Worm (Caenorhabditis elegans) whole organism, L2 larva: ENCODE measurements around the gene C56C10.6.

ENCODE experiments used
- alr-1 ChIP-seq: fragments of 150-350 bp; optimal IDR thresholded peaks from 2 replicates; lab custom pipeline; 2014; ENCODE audit warnings: missing biosample characterization, missing genetic modification characterization
- elt-3 ChIP-seq: sonication (generic microtip); optimal IDR thresholded peaks from 2 replicates; lab custom pipeline; 2017; ENCODE audit warnings: missing biosample characterization, missing genetic modification characterization
- fos-1 ChIP-seq: fragments of 150-350 bp; optimal IDR thresholded peaks from 2 replicates; lab custom pipeline; 2014; ENCODE audit warnings: missing biosample characterization, missing genetic modification characterization
- gmeb-1 ChIP-seq: fragments of 150-350 bp; optimal IDR thresholded peaks from 2 replicates; lab custom pipeline; 2014; ENCODE audit warnings: missing biosample characterization, missing genetic modification characterization
- nhr-129 ChIP-seq: fragments of 150-350 bp; optimal IDR thresholded peaks from 2 replicates; lab custom pipeline; 2014; ENCODE audit warnings: missing biosample characterization, missing genetic modification characterization
- nhr-6 ChIP-seq: fragments of 150-350 bp; optimal IDR thresholded peaks from 2 replicates; lab custom pipeline; 2014; ENCODE audit warnings: missing biosample characterization, missing genetic modification characterization

- peak; percentile 96 for TF ChIP-seq nhr-129 (tag; lab: Kevin White, UChicago)
- TF ChIP-seq nhr-6, result peak; percentile 98
- TF ChIP-seq alr-1 (tag; lab: Kevin White, UChicago), result no peak
- peak; percentile 87 for TF ChIP-seq gmeb-1
- peak; percentile 97 for TF ChIP-seq fos-1
- no peak for TF ChIP-seq elt-3 (tag; lab: Kevin White, UChicago)
Observed at ce11 chrII:6588605-6589292, 7.6 kb upstream of the C56C10.6 start, which contains the start of gene icd-1.
